Fruit fly (Drosophila melanogaster) whole organism, embryonic: ENCODE results near the gene UQCR-Q.

ENCODE experiments used
- Atf-2 ChIP-seq: fragments of 200-800 bp; sonication (Bioruptor generic); optimal IDR thresholded peaks from 2 replicates; lab custom pipeline; 2016; ENCODE audit warnings: missing biosample characterization, missing genetic modification characterization
- Atf6 ChIP-seq: fragments of 200-800 bp; sonication (Bioruptor generic); IDR thresholded peaks from 2 replicates; pipeline ENCODE4 v1.3.6; 2022; ENCODE audit warnings: missing biosample characterization, missing genetic modification characterization
- Bteb2 ChIP-seq: fragments of 200-800 bp; sonication (Bioruptor generic); optimal IDR thresholded peaks from 2 replicates; lab custom pipeline; 2016; ENCODE audit warnings: missing biosample characterization, missing genetic modification characterization
- CG10147 ChIP-seq: fragments of 200-800 bp; sonication (Bioruptor generic); optimal IDR thresholded peaks from 2 replicates; lab custom pipeline; 2019; ENCODE audit warnings: missing biosample characterization, mild to moderate bottlenecking, missing genetic modification characterization, moderate library complexity
- CG11723 ChIP-seq: fragments of 200-800 bp; sonication (Bioruptor generic); optimal IDR thresholded peaks from 2 replicates; lab custom pipeline; 2017; ENCODE audit warnings: missing biosample characterization, mild to moderate bottlenecking, missing genetic modification characterization
- CG12391 ChIP-seq: fragments of 200-800 bp; sonication (Bioruptor generic); optimal IDR thresholded peaks from 3 replicates; lab custom pipeline; 2018; ENCODE audit warnings: missing biosample characterization, mild to moderate bottlenecking, missing genetic modification characterization, moderate library complexity
- CG13775 ChIP-seq: fragments of 200-800 bp; sonication (Bioruptor generic); optimal IDR thresholded peaks from 3 replicates; lab custom pipeline; 2017; ENCODE audit warnings: missing biosample characterization, mild to moderate bottlenecking, missing genetic modification characterization
- CG13894 ChIP-seq: fragments of 200-800 bp; sonication (Bioruptor generic); optimal IDR thresholded peaks from 3 replicates; lab custom pipeline; 2018; ENCODE audit warnings: missing biosample characterization, mild to moderate bottlenecking, missing genetic modification characterization, moderate library complexity
- CG14014 ChIP-seq: fragments of 200-800 bp; sonication (Bioruptor generic); IDR thresholded peaks from 2 replicates; pipeline ENCODE4 v1.3.6; 2022; ENCODE audit warnings: missing biosample characterization, missing genetic modification characterization
- CG14441 ChIP-seq: fragments of 200-800 bp; sonication (Bioruptor generic); IDR thresholded peaks from 2 replicates; pipeline ENCODE4 v1.3.6; 2022; ENCODE audit warnings: missing biosample characterization, missing genetic modification characterization
- CG1647 ChIP-seq: fragments of 200-800 bp; sonication (Bioruptor generic); optimal IDR thresholded peaks from 3 replicates; lab custom pipeline; 2016; ENCODE audit warnings: missing biosample characterization, missing genetic modification characterization
- CG16815 ChIP-seq: fragments of 200-800 bp; sonication (Bioruptor generic); optimal IDR thresholded peaks from 3 replicates; lab custom pipeline; 2017; ENCODE audit warnings: missing biosample characterization, mild to moderate bottlenecking, missing genetic modification characterization
- CG18619 ChIP-seq: fragments of 200-800 bp; sonication (Bioruptor generic); optimal IDR thresholded peaks from 3 replicates; lab custom pipeline; 2017; ENCODE audit warnings: missing biosample characterization, mild to moderate bottlenecking, missing genetic modification characterization
- CG18764 ChIP-seq: fragments of 200-800 bp; sonication (Bioruptor generic); optimal IDR thresholded peaks from 3 replicates; lab custom pipeline; 2016; ENCODE audit warnings: missing biosample characterization, missing genetic modification characterization
- CG2129 ChIP-seq: fragments of 200-800 bp; sonication (Bioruptor generic); IDR thresholded peaks from 2 replicates; pipeline ENCODE4 v1.3.6; 2022; ENCODE audit warnings: missing biosample characterization, missing genetic modification characterization; ENCODE audit not compliant: partially characterized antibody
- CG2199 ChIP-seq: fragments of 200-800 bp; sonication (Bioruptor generic); IDR thresholded peaks from 3 replicates; pipeline ENCODE4 v1.3.6; 2022; ENCODE audit warnings: missing biosample characterization, missing genetic modification characterization
- CG31388 ChIP-seq: fragments of 200-800 bp; sonication (Bioruptor generic); optimal IDR thresholded peaks from 2 replicates; lab custom pipeline; 2016; ENCODE audit warnings: missing biosample characterization, missing genetic modification characterization
- CG31441 ChIP-seq: fragments of 200-800 bp; sonication (Bioruptor generic); IDR thresholded peaks from 2 replicates; pipeline ENCODE4 v1.3.6; 2022; ENCODE audit warnings: missing biosample characterization, missing genetic modification characterization
- CG3163 ChIP-seq: fragments of 200-800 bp; sonication (Bioruptor generic); optimal IDR thresholded peaks from 3 replicates; lab custom pipeline; 2016; ENCODE audit warnings: missing biosample characterization, missing genetic modification characterization
- CG32772 ChIP-seq: fragments of 200-800 bp; sonication (Bioruptor generic); IDR thresholded peaks from 2 replicates; pipeline ENCODE4 v1.3.6; 2022; ENCODE audit warnings: missing biosample characterization, missing genetic modification characterization
- CG33213 ChIP-seq: fragments of 200-800 bp; sonication (Bioruptor generic); optimal IDR thresholded peaks from 3 replicates; lab custom pipeline; 2016; ENCODE audit warnings: missing biosample characterization, missing genetic modification characterization
- CG34422 ChIP-seq: fragments of 200-800 bp; sonication (Bioruptor generic); IDR thresholded peaks from 3 replicates; pipeline ENCODE4 v1.3.6; 2022; ENCODE audit warnings: missing biosample characterization, missing genetic modification characterization
- CG4328 ChIP-seq: fragments of 200-800 bp; sonication (Bioruptor generic); optimal IDR thresholded peaks from 3 replicates; lab custom pipeline; 2017; ENCODE audit warnings: missing biosample characterization, missing genetic modification reagents, missing genetic modification characterization
- CG6791 ChIP-seq: fragments of 200-800 bp; sonication (Bioruptor generic); IDR thresholded peaks from 3 replicates; pipeline ENCODE4 v1.3.6; 2022; ENCODE audit warnings: missing biosample characterization, missing genetic modification characterization; ENCODE audit not compliant: partially characterized antibody
- CG8281 ChIP-seq: fragments of 200-800 bp; sonication (Bioruptor generic); optimal IDR thresholded peaks from 2 replicates; lab custom pipeline; 2018; ENCODE audit warnings: missing biosample characterization, mild to moderate bottlenecking, missing genetic modification characterization, moderate library complexity
- E2f2 ChIP-seq: fragments of 200-800 bp; sonication (Bioruptor generic); IDR thresholded peaks from 2 replicates; pipeline ENCODE4 v1.3.6; 2022; ENCODE audit warnings: missing biosample characterization, missing genetic modification characterization
- Eip74EF ChIP-seq, 2 experiments: fragments of 200-800 bp in 1 of 2; fragments of >200 bp in 1 of 2; sonication (Bioruptor generic) in 1 of 2; optimal IDR thresholded peaks; 2 replicates each; lab custom pipeline; 2017 to 2019; ENCODE audit warnings: missing biosample characterization in 2 of 2, missing genetic modification characterization in 2 of 2, mild to moderate bottlenecking in 1 of 2, moderate library complexity in 1 of 2
- Hr78 ChIP-seq, 2 experiments: fragments of 200-800 bp in 1 of 2; fragments of >200 bp in 1 of 2; sonication (Bioruptor generic) in 1 of 2; optimal IDR thresholded peaks; 2 replicates each; lab custom pipeline; 2017 to 2019; ENCODE audit warnings: missing biosample characterization in 2 of 2, missing genetic modification characterization in 2 of 2, mild to moderate bottlenecking in 1 of 2, moderate library complexity in 1 of 2
- Mad ChIP-seq: fragments of 200-800 bp; sonication (Bioruptor generic); optimal IDR thresholded peaks from 2 replicates; lab custom pipeline; 2016; ENCODE audit warnings: missing biosample characterization, missing genetic modification characterization
- Max ChIP-seq: fragments of 200-800 bp; sonication (Bioruptor generic); optimal IDR thresholded peaks from 2 replicates; lab custom pipeline; 2016; ENCODE audit warnings: missing biosample characterization, mild to moderate bottlenecking, missing genetic modification characterization
- Side ChIP-seq: fragments of 200-800 bp; sonication (Bioruptor generic); optimal IDR thresholded peaks from 2 replicates; lab custom pipeline; 2016; ENCODE audit warnings: missing biosample characterization, missing genetic modification characterization
- Six4 ChIP-seq: fragments of 200-800 bp; sonication (Bioruptor generic); optimal IDR thresholded peaks from 2 replicates; lab custom pipeline; 2016; ENCODE audit warnings: missing biosample characterization, missing genetic modification characterization
- bab2 ChIP-seq: fragments of 200-800 bp; sonication (Bioruptor generic); optimal IDR thresholded peaks from 2 replicates; lab custom pipeline; 2016; ENCODE audit warnings: missing biosample characterization, missing genetic modification characterization
- cad ChIP-seq: fragments of >200 bp; optimal IDR thresholded peaks from 2 replicates; lab custom pipeline; 2017; ENCODE audit warnings: missing biosample characterization, missing genetic modification characterization
- caup ChIP-seq: fragments of 200-800 bp; sonication (Bioruptor generic); optimal IDR thresholded peaks from 3 replicates; lab custom pipeline; 2017; ENCODE audit warnings: missing biosample characterization, mild to moderate bottlenecking, missing genetic modification characterization, moderate library complexity; ENCODE audit not compliant: severe bottlenecking
- chinmo ChIP-seq: fragments of 200-800 bp; sonication (Bioruptor generic); IDR thresholded peaks from 4 replicates; pipeline ENCODE4 v1.3.6; 2022; ENCODE audit warnings: missing biosample characterization, missing genetic modification characterization; ENCODE audit not compliant: partially characterized antibody
- dan ChIP-seq: fragments of 200-800 bp; sonication (Bioruptor generic); IDR thresholded peaks from 2 replicates; pipeline ENCODE4 v1.3.6; 2022; ENCODE audit warnings: missing biosample characterization, missing genetic modification characterization
- fd96Cb ChIP-seq: fragments of 200-800 bp; sonication (Bioruptor generic); optimal IDR thresholded peaks from 2 replicates; lab custom pipeline; 2018; ENCODE audit warnings: missing biosample characterization, mild to moderate bottlenecking, missing genetic modification characterization, moderate library complexity
- kay ChIP-seq: fragments of 200-800 bp; sonication (Bioruptor generic); optimal IDR thresholded peaks from 2 replicates; lab custom pipeline; 2016; ENCODE audit warnings: missing biosample characterization, missing genetic modification characterization
- lbe ChIP-seq: fragments of 200-800 bp; sonication (Bioruptor generic); optimal IDR thresholded peaks from 2 replicates; lab custom pipeline; 2016; ENCODE audit warnings: missing biosample characterization, mild to moderate bottlenecking, missing genetic modification characterization
- mld ChIP-seq: fragments of 200-800 bp; sonication (Bioruptor generic); IDR thresholded peaks from 3 replicates; pipeline ENCODE4 v1.3.6; 2022; ENCODE audit warnings: missing biosample characterization, missing genetic modification characterization; ENCODE audit not compliant: partially characterized antibody
- nerfin-1 ChIP-seq: fragments of 200-800 bp; sonication (Bioruptor generic); optimal IDR thresholded peaks from 3 replicates; lab custom pipeline; 2019; ENCODE audit warnings: missing biosample characterization, mild to moderate bottlenecking, missing genetic modification characterization, moderate library complexity
- pan ChIP-seq, 4 experiments: fragments of >200 bp in 3 of 4; fragments of 200-800 bp in 1 of 4; sonication (Bioruptor generic) in 1 of 4; optimal IDR thresholded peaks in 3 of 4; IDR thresholded peaks in 1 of 4; 2 replicates each; pipeline versions ENCODE4 v1.3.6 to Lab custom; 2017 to 2022; ENCODE audit warnings: missing biosample characterization in 2 of 4, missing genetic modification characterization in 2 of 4, mixed read lengths in 1 of 4
- pho ChIP-seq: fragments of 200-800 bp; sonication (Bioruptor generic); optimal IDR thresholded peaks from 2 replicates; lab custom pipeline; 2016; ENCODE audit warnings: missing biosample characterization, missing genetic modification characterization
- row ChIP-seq: fragments of 200-800 bp; sonication (Bioruptor generic); IDR thresholded peaks from 3 replicates; pipeline ENCODE4 v1.3.6; 2022; ENCODE audit warnings: missing biosample characterization, missing genetic modification characterization
- sens ChIP-seq: fragments of 200-800 bp; sonication (Bioruptor generic); peaks from one replicate; lab custom pipeline; 2016; ENCODE audit warnings: missing biosample characterization, missing genetic modification characterization
- seq ChIP-seq: fragments of 200-800 bp; sonication (Bioruptor generic); IDR thresholded peaks from 2 replicates; pipeline ENCODE4 v1.3.6; 2022; ENCODE audit warnings: missing biosample characterization, missing genetic modification characterization
- trh ChIP-seq: fragments of 200-800 bp; sonication (Bioruptor generic); optimal IDR thresholded peaks from 2 replicates; lab custom pipeline; 2016; ENCODE audit warnings: missing biosample characterization, missing genetic modification characterization
- unpg ChIP-seq: fragments of 200-800 bp; sonication (Bioruptor generic); optimal IDR thresholded peaks from 3 replicates; lab custom pipeline; 2018; ENCODE audit warnings: missing biosample characterization, mild to moderate bottlenecking, missing genetic modification characterization, moderate library complexity
- wdn ChIP-seq: fragments of 200-800 bp; sonication (Bioruptor generic); IDR thresholded peaks from 2 replicates; pipeline ENCODE4 v1.3.6; 2022; ENCODE audit warnings: missing biosample characterization, missing genetic modification characterization

UQCR-Q gene

DNA sequence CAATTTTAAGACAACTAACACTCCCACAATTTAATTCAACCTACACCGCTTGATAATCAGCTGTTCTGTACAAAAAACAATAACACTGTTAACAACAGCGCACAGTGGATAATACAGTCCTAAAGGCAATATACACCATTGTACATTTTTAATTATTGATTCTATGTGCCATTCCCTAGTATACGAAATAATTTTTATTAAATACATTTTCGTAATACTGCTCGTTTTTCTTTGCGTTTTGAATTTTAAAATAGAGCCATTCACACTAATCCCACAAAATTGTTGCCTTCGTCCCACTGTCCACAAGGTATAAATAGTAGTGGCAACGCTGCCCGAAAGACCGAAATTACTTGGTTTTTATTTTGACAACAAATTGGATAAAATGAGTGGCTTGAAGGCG lies 41.0 kb upstream of the UQCR-Q start, which contains the start of the genes Coq4 and CG32176 (continued):
- TF ChIP-seq sens (GFP tag; lab: Kevin White, UChicago) (peak; percentile 100), mld (GFP tag; lab: Robert Waterston, UW) (0 out of 3 replicates have a peak, but pooled peaks have one; percentile 45), CG11723 (GFP tag; lab: Kevin White, UChicago) (peak; percentile 93), CG2129 (GFP tag; lab: Robert Waterston, UW) (no peak), fd96Cb (tag; lab: Kevin White, UChicago) (peak; percentile 98), CG32772 (GFP tag; lab: Robert Waterston, UW) (peak; percentile 98), CG14014 (GFP tag; lab: Robert Waterston, UW) (peak; percentile 98), cad (no peak), CG16815 (GFP tag; lab: Kevin White, UChicago) (peak; percentile 99), CG18619 (peak; percentile 96), CG1647 (peak; percentile 98), CG12391 (tag; lab: Kevin White, UChicago) (peak; percentile 99), nerfin-1 (peak; percentile 94), CG2199 (GFP tag; lab: Robert Waterston, UW) (peak; percentile 93), wdn (GFP tag; lab: Robert Waterston, UW) (peak; percentile 98), CG13894 (tag; lab: Kevin White, UChicago) (peak; percentile 96), trh (GFP tag; lab: Kevin White, UChicago) (peak; percentile 98), CG31388 (GFP tag; lab: Kevin White, UChicago) (peak; percentile 96), CG34422 (peak; percentile 99), unpg (GFP tag; lab: Kevin White, UChicago) (peak; percentile 99), CG18764 (GFP tag; lab: Kevin White, UChicago) (peak; percentile 98), CG33213 (GFP tag; lab: Kevin White, UChicago) (peak; percentile 97), CG13775 (GFP tag; lab: Kevin White, UChicago) (peak; percentile 99), Side (GFP tag; lab: Kevin White, UChicago) (peak; percentile 98), Hr78 (GFP tag; optimal IDR thresholded peaks at IDR 0.05; lab: Kevin White, UChicago) (no peak), seq (GFP tag; lab: Robert Waterston, UW) (peak; percentile 97), kay (GFP tag; lab: Kevin White, UChicago) (peak; percentile 96), Atf6 (GFP tag; lab: Robert Waterston, UW) (peak; percentile 97), Bteb2 (GFP tag; lab: Kevin White, UChicago) (peak; percentile 98), Mad (peak; percentile 99), dan (GFP tag; lab: Robert Waterston, UW) (peak; percentile 95), CG14441 (peak; percentile 98), chinmo (GFP tag; lab: Robert Waterston, UW) (no peak), Max (GFP tag; lab: Kevin White, UChicago) (peak; percentile 98), Six4 (GFP tag; lab: Kevin White, UChicago) (peak; percentile 98), row (peak; percentile 100), E2f2 (GFP tag; lab: Robert Waterston, UW) (peak; percentile 81), CG8281 (tag; lab: Kevin White, UChicago) (peak; percentile 89), CG10147 (GFP tag; lab: Kevin White, UChicago) (peak; percentile 94), bab2 (GFP tag; lab: Kevin White, UChicago) (peak; percentile 98), Eip74EF (GFP tag; optimal IDR thresholded peaks at IDR 0.05; lab: Kevin White, UChicago) (peak in 1 of 2 experiments; percentile 89), CG31441 (GFP tag; lab: Robert Waterston, UW) (peak; percentile 95), pan (optimal IDR thresholded peaks at IDR 0.05; lab: Kevin White, UChicago) (no peak), pan (GFP tag; optimal IDR thresholded peaks at IDR 0.05 in 1 of 2, IDR thresholded peaks at IDR 0.05 in 1 of 2) (peak in 1 of 2 experiments; percentile 99), lbe (GFP tag; lab: Kevin White, UChicago) (peak; percentile 96), Atf-2 (GFP tag; lab: Kevin White, UChicago) (peak; percentile 98), CG3163 (GFP tag; lab: Kevin White, UChicago) (peak; percentile 88), CG6791 (GFP tag; lab: Robert Waterston, UW) (peak; percentile 76; the same call in 2 of the 3 replicates), CG4328 (GFP tag; lab: Kevin White, UChicago) (peak; percentile 95), caup (peak; percentile 96), pho (GFP tag; lab: Kevin White, UChicago) (peak; percentile 99)
